Worm (Caenorhabditis elegans) whole organism, L3 larva: ENCODE results near the gene nspg-13.

Source experiments
- elt-1 ChIP-seq: fragments of 150-350 bp; optimal IDR thresholded peaks from 2 replicates; lab custom pipeline; 2014; ENCODE audit warnings: missing biosample characterization, missing genetic modification characterization
- elt-3 ChIP-seq, 3 experiments: fragments of 150-350 bp in 1 of 3; sonication (generic microtip) in 2 of 3; optimal IDR thresholded peaks; 2 replicates in 2 of 3; 4 replicates in 1 of 3; lab custom pipeline; 2014 to 2017; ENCODE audit warnings: missing biosample characterization in 3 of 3, missing genetic modification characterization in 3 of 3
- mml-1 ChIP-seq: fragments of 150-350 bp; sonication (generic microtip); optimal IDR thresholded peaks from 3 replicates; lab custom pipeline; 2014; ENCODE audit warnings: missing biosample characterization, missing genetic modification characterization
- nhr-28 ChIP-seq: fragments of 150-350 bp; optimal IDR thresholded peaks from 2 replicates; lab custom pipeline; 2014; ENCODE audit warnings: missing biosample characterization, missing genetic modification characterization
- nhr-77 ChIP-seq: fragments of 150-350 bp; optimal IDR thresholded peaks from 2 replicates; lab custom pipeline; 2014; ENCODE audit warnings: missing biosample characterization, missing genetic modification characterization
- pqm-1 ChIP-seq: fragments of 150-350 bp; optimal IDR thresholded peaks from 2 replicates; lab custom pipeline; 2017; ENCODE audit warnings: missing biosample characterization, missing genetic modification characterization, inconsistent platforms
- sea-2 ChIP-seq: fragments of 150-350 bp; sonication (generic microtip); optimal IDR thresholded peaks from 4 replicates; lab custom pipeline; 2014; ENCODE audit warnings: missing biosample characterization, missing genetic modification reagents, missing genetic modification characterization
- skn-1 ChIP-seq: fragments of 150-350 bp; optimal IDR thresholded peaks from 2 replicates; lab custom pipeline; 2014; ENCODE audit warnings: missing biosample characterization, missing genetic modification characterization
- ztf-11 ChIP-seq: fragments of 150-350 bp; optimal IDR thresholded peaks from 2 replicates; lab custom pipeline; 2014; ENCODE audit warnings: missing biosample characterization, missing genetic modification characterization

- TF ChIP-seq sea-2 (no peak), skn-1 (tag; lab: Kevin White, UChicago) (no peak), ztf-11 (no peak), mml-1 (tag; lab: Kevin White, UChicago) (no peak), elt-1 (no peak), elt-3 (tag; optimal IDR thresholded peaks at IDR 0.05; lab: Kevin White, UChicago) (no peak), nhr-28 (no peak), pqm-1 (tag; lab: Kevin White, UChicago) (no peak), nhr-77 (tag; lab: Kevin White, UChicago) (no peak)
Measured at ce11 chrX:5263585-5263984, 8.6 kb downstream of the nspg-13 start.
